Worm (Caenorhabditis elegans): ENCODE measurements around the gene daf-7.

daf-7 gene

ce11 chrIII:802041-802440 is 9.6 kb upstream of the daf-7 start:
- no peak for TF ChIP-seq nhr-28 (tag; optimal IDR thresholded peaks at IDR 0.05)
- TF ChIP-seq fkh-10 (GFP tag; optimal IDR thresholded peaks at IDR 0.05) = peak; percentile 9
- TF ChIP-seq lin-14 (GFP tag; optimal IDR thresholded peaks at IDR 0.05) = no peak
- TF ChIP-seq aha-1 (tag; optimal IDR thresholded peaks at IDR 0.05) = no peak
- TF ChIP-seq ztf-11 (tag; optimal IDR thresholded peaks at IDR 0.05) = no peak
- no peak for TF ChIP-seq grh-1 (GFP tag; IDR thresholded peaks at IDR 0.05)
- TF ChIP-seq ceh-8 (GFP tag; optimal IDR thresholded peaks at IDR 0.05) = peak; percentile 80
- TF ChIP-seq fkh-8 (tag; optimal IDR thresholded peaks at IDR 0.05) = peak; percentile 23
- TF ChIP-seq alr-1 (tag; optimal IDR thresholded peaks at IDR 0.05; ENCODE audit: borderline replicate concordance) = no peak
- TF ChIP-seq nhr-11 (tag; optimal IDR thresholded peaks at IDR 0.05) = no peak
- no peak for TF ChIP-seq rnt-1 (tag; optimal IDR thresholded peaks at IDR 0.05)
- no peak for TF ChIP-seq irx-1 (tag; optimal IDR thresholded peaks at IDR 0.05)
- TF ChIP-seq nhr-47 (tag; optimal IDR thresholded peaks at IDR 0.05) = peak; percentile 22
- TF ChIP-seq nhr-71 (tag; optimal IDR thresholded peaks at IDR 0.05) = peak; percentile 52

ce11 chrIII:815845-816244 is 4.2 kb downstream of the daf-7 start, which contains the start of gene dac-1:
Gene dac-1, plus strand, starts transcription at chrIII:816145.
- no peak for TF ChIP-seq blmp-1 (tag; optimal IDR thresholded peaks at IDR 0.05)
- no peak for TF ChIP-seq ama-1 (optimal IDR thresholded peaks at IDR 0.05)
- TF ChIP-seq nhr-20 (tag; optimal IDR thresholded peaks at IDR 0.05) = no peak
- no peak for TF ChIP-seq swsn-7 (tag; optimal IDR thresholded peaks at IDR 0.05)
- TF ChIP-seq nhr-237 (tag; optimal IDR thresholded peaks at IDR 0.05) = no peak
- no peak for TF ChIP-seq skn-1 (tag; optimal IDR thresholded peaks at IDR 0.05)
- TF ChIP-seq mab-9 (GFP tag; IDR thresholded peaks at IDR 0.05) = no peak
- TF ChIP-seq unc-130 (tag; optimal IDR thresholded peaks at IDR 0.05) = no peak
- no peak for TF ChIP-seq elt-3 (tag; optimal IDR thresholded peaks at IDR 0.05)
- no peak for TF ChIP-seq lin-39 (tag; optimal IDR thresholded peaks at IDR 0.05)
- TF ChIP-seq Y116A8C.19 (tag; optimal IDR thresholded peaks at IDR 0.05; ENCODE audit: borderline replicate concordance) = no peak
- TF ChIP-seq vab-15 (tag; optimal IDR thresholded peaks at IDR 0.05) = no peak

ce11 chrIII:819313-819712 is 7.7 kb downstream of the daf-7 start:
- TF ChIP-seq sox-4 (tag; optimal IDR thresholded peaks at IDR 0.05) = peak; percentile 8
- no peak for TF ChIP-seq lin-14 (GFP tag; optimal IDR thresholded peaks at IDR 0.05)
- peak; percentile 80 for TF ChIP-seq snpc-4 (tag; optimal IDR thresholded peaks at IDR 0.05)
- TF ChIP-seq rnt-1 (tag; optimal IDR thresholded peaks at IDR 0.05) = no peak

- TF ChIP-seq nhr-71 (tag; optimal IDR thresholded peaks at IDR 0.05) = peak; percentile 29
- peak; percentile 29 for TF ChIP-seq dsc-1 (tag; optimal IDR thresholded peaks at IDR 0.05)
- TF ChIP-seq alr-1 (tag; optimal IDR thresholded peaks at IDR 0.05; ENCODE audit: borderline replicate concordance) = no peak
- peak; percentile 12 for TF ChIP-seq snu-23 (GFP tag; optimal IDR thresholded peaks at IDR 0.05)
- TF ChIP-seq rnt-1 (tag; optimal IDR thresholded peaks at IDR 0.05) = peak; percentile 68
- TF ChIP-seq lsy-2 (tag; optimal IDR thresholded peaks at IDR 0.05) = peak in 1 of 2 experiments; percentile 35
- TF ChIP-seq unc-86 (tag; optimal IDR thresholded peaks at IDR 0.05) = no peak
- TF ChIP-seq unc-130 (tag; optimal IDR thresholded peaks at IDR 0.05) = peak; percentile 18
- TF ChIP-seq sptf-1 (tag; optimal IDR thresholded peaks at IDR 0.05) = no peak
- TF ChIP-seq lin-14 (GFP tag; optimal IDR thresholded peaks at IDR 0.05) = peak; percentile 43
Observed at ce11 chrIII:822546-823272, 11.1 kb downstream of the daf-7 start, which contains the start of gene clec-149. Gene clec-149, plus strand, starts transcription at chrIII:823222.

ce11 chrIII:825256-825655 is 13.6 kb downstream of the daf-7 start:
- no peak for TF ChIP-seq aly-2 (tag; optimal IDR thresholded peaks at IDR 0.05)
- TF ChIP-seq blmp-1 (tag; optimal IDR thresholded peaks at IDR 0.05) = peak; percentile 28

All from whole organism, L1 larva.